Worm (Caenorhabditis elegans) whole organism, L4 larva: ENCODE results near the gene nex-4.

ENCODE experiments used
- ceh-20 ChIP-seq: fragments of 200-800 bp; sonication (Bioruptor generic); IDR thresholded peaks from 2 replicates; pipeline ENCODE4 v1.3.6; 2022; ENCODE audit warnings: missing genetic modification reagents, missing genetic modification characterization, missing compliant biosample characterization
- nhr-11 ChIP-seq: fragments of 150-350 bp; optimal IDR thresholded peaks from 2 replicates; lab custom pipeline; 2014; ENCODE audit warnings: missing biosample characterization, missing genetic modification characterization

DNA sequence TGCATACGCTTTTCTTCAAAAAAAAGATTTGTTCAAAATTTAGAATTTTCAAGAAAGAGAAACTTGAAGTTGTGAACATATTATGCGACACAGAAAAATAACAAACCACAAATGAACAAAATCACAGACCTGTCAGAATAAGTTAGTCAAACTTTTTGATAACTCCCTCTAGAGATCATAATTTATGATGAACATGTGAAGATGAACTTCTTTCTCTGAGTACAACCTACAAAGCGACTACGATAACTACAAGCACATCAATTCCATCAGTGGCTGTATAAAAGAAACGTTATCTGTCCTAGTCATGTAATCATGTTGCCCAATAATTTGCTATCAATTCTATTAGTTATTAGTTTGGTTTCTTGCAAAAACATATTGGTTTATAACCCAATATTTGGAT lies 44.5 kb downstream of the nex-4 start, which contains the start of gene ugt-9:
- TF ChIP-seq nhr-11 (tag; lab: Kevin White, UChicago) (no peak), ceh-20 (no peak)
